Worm (Caenorhabditis elegans): ENCODE measurements around the gene F31A3.5.

F31A3.5 gene

DNA sequence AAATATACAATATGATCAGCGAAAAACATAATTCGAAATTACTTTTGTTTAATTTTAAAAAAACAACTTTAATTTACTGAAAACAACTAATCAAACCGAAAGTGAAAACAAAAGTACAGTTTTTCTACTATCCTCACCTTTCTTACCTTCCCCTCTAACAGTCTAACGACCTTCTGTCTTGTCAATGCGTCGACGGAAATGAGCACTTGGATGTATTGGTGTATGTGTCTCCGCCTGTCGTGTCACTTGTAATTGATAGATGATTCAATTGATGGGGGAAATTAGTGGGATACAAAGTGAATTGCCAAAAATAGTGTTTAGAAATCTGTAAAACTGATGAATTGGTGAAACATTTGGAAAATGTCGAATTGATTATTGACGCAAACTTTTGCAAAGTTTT is at the start of gene F31A3.5:
TSS of gene F31A3.5 (minus strand) at position 200 of the 400 bp plus-strand sequence.
- TF ChIP-seq mab-9 (GFP tag; IDR thresholded peaks at IDR 0.05) (no peak), ceh-82 (tag; optimal IDR thresholded peaks at IDR 0.05) (no peak)

DNA sequence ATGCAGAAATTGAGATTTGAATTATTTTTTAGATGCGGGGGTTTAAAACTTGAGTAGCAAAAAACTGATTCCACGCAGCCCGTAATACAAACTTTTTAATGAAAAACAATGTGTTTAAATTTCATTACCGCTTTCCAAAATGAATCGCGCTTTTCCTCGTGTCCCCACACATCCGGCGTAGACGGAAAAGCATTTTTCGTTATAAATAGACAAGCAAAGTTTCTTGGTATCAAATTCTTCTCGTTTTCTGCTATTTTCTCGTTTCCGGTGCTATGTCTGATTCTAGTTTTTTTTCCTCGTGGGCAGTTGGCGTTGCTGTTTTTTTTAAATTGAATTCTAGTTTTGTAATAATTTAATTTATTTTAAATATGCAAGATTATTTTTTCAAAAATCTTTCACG is 49.6 kb upstream of the F31A3.5 start:
- TF ChIP-seq ceh-63 (GFP tag; optimal IDR thresholded peaks at IDR 0.05) (no peak), fkh-8 (tag; optimal IDR thresholded peaks at IDR 0.05) (peak; percentile 46), lin-14 (GFP tag; optimal IDR thresholded peaks at IDR 0.05) (peak; percentile 58), F16B12.6 (tag; optimal IDR thresholded peaks at IDR 0.05) (no peak), C04F5.9 (tag; optimal IDR thresholded peaks at IDR 0.05) (no peak), nhr-77 (tag; optimal IDR thresholded peaks at IDR 0.05) (no peak), nhr-11 (tag; optimal IDR thresholded peaks at IDR 0.05) (no peak), unc-30 (tag; optimal IDR thresholded peaks at IDR 0.05) (no peak), egl-13 (tag; optimal IDR thresholded peaks at IDR 0.05) (peak; percentile 32), pqm-1 (tag; optimal IDR thresholded peaks at IDR 0.05) (no peak), nhr-71 (tag; optimal IDR thresholded peaks at IDR 0.05) (peak; percentile 37), nhr-47 (tag; optimal IDR thresholded peaks at IDR 0.05) (peak; percentile 42), ztf-11 (tag; optimal IDR thresholded peaks at IDR 0.05) (no peak), nhr-28 (tag; optimal IDR thresholded peaks at IDR 0.05) (no peak)

- TF ChIP-seq unc-30 (tag; optimal IDR thresholded peaks at IDR 0.05) (no peak), jun-1 (tag; optimal IDR thresholded peaks at IDR 0.05) (no peak), efl-3 (GFP tag; optimal IDR thresholded peaks at IDR 0.05) (no peak), hlh-17 (GFP tag; optimal IDR thresholded peaks at IDR 0.05; ENCODE audit: borderline replicate concordance) (no peak), ceh-8 (GFP tag; optimal IDR thresholded peaks at IDR 0.05) (no peak), unc-86 (tag; optimal IDR thresholded peaks at IDR 0.05) (no peak), unc-130 (tag; optimal IDR thresholded peaks at IDR 0.05) (no peak), mab-9 (GFP tag; IDR thresholded peaks at IDR 0.05) (no peak), unc-98 (GFP tag; IDR thresholded peaks at IDR 0.05) (no peak), ztf-4 (tag; optimal IDR thresholded peaks at IDR 0.05) (no peak), ztf-11 (tag; optimal IDR thresholded peaks at IDR 0.05) (no peak), nhr-20 (tag; optimal IDR thresholded peaks at IDR 0.05) (peak; percentile 3), ceh-88 (GFP tag; IDR thresholded peaks at IDR 0.05) (no peak), nhr-85 (tag) (no peak), grh-1 (GFP tag; IDR thresholded peaks at IDR 0.05) (0 out of 2 replicates have a peak, but pooled peaks have one; percentile 11), ets-5 (GFP tag; IDR thresholded peaks at IDR 0.05) (no peak), ces-1 (GFP tag; optimal IDR thresholded peaks at IDR 0.05) (no peak), fkh-4 (tag; optimal IDR thresholded peaks at IDR 0.05; ENCODE audit: borderline replicate concordance) (no peak), nhr-19 (GFP tag; conservative IDR thresholded peaks at IDR 0.05) (peak; percentile 57), dpl-1 (GFP tag; optimal IDR thresholded peaks at IDR 0.05) (no peak), xbp-1 (tag; optimal IDR thresholded peaks at IDR 0.05) (no peak), fkh-10 (GFP tag; optimal IDR thresholded peaks at IDR 0.05) (no peak), lin-15B (tag; optimal IDR thresholded peaks at IDR 0.05) (no peak), fos-1 (tag; optimal IDR thresholded peaks at IDR 0.05) (no peak), nhr-84 (tag; optimal IDR thresholded peaks at IDR 0.05) (no peak), mef-2 (tag; optimal IDR thresholded peaks at IDR 0.05) (no peak), nhr-237 (tag; optimal IDR thresholded peaks at IDR 0.05) (no peak), ceh-82 (tag; optimal IDR thresholded peaks at IDR 0.05) (no peak), tbx-2 (tag; optimal IDR thresholded peaks at IDR 0.05) (no peak), zip-4 (GFP tag; optimal IDR thresholded peaks at IDR 0.05) (no peak), tlp-1 (tag; optimal IDR thresholded peaks at IDR 0.05) (no peak), nhr-11 (tag; optimal IDR thresholded peaks at IDR 0.05) (no peak), egl-13 (tag; optimal IDR thresholded peaks at IDR 0.05) (no peak), rnt-1 (tag; optimal IDR thresholded peaks at IDR 0.05) (peak; percentile 54), hpl-2 (GFP tag; optimal IDR thresholded peaks at IDR 0.05) (no peak), nhr-71 (tag; optimal IDR thresholded peaks at IDR 0.05) (peak; percentile 30), F16B12.6 (tag; optimal IDR thresholded peaks at IDR 0.05) (no peak), hlh-4 (tag; optimal IDR thresholded peaks at IDR 0.05) (no peak), swsn-7 (tag; optimal IDR thresholded peaks at IDR 0.05) (no peak), sup-37 (GFP tag; optimal IDR thresholded peaks at IDR 0.05) (no peak), pax-3 (tag; optimal IDR thresholded peaks at IDR 0.05) (no peak)
Measured at ce11 chrX:17611180-17611579, 47.8 kb upstream of the F31A3.5 start.
